Worm (Caenorhabditis elegans) whole organism, L2 larva: ENCODE data around the gene F49H12.2.
A peak's percentile ranks its signal among the peaks of the same experiment; 100 is the strongest.

Experiments used
- C34F6.9 ChIP-seq: fragments of 150-350 bp; optimal IDR thresholded peaks from 2 replicates; lab custom pipeline; 2014; ENCODE audit warnings: missing biosample characterization, missing genetic modification characterization
- F13H6.1 ChIP-seq: sonication (generic microtip); optimal IDR thresholded peaks from 2 replicates; lab custom pipeline; 2016; ENCODE audit warnings: missing genetic modification characterization, missing compliant biosample characterization
- R02D3.7 ChIP-seq: fragments of 150-350 bp; optimal IDR thresholded peaks from 2 replicates; lab custom pipeline; 2014; ENCODE audit warnings: missing biosample characterization, missing genetic modification characterization
- Y55F3AM.14 ChIP-seq: fragments of 200-800 bp; sonication (Bioruptor generic); optimal IDR thresholded peaks from 2 replicates; lab custom pipeline; 2018; ENCODE audit warnings: mild to moderate bottlenecking, missing genetic modification characterization, missing compliant biosample characterization
- alr-1 ChIP-seq: fragments of 150-350 bp; optimal IDR thresholded peaks from 2 replicates; lab custom pipeline; 2014; ENCODE audit warnings: missing biosample characterization, missing genetic modification characterization
- aly-2 ChIP-seq: fragments of 150-350 bp; optimal IDR thresholded peaks from 2 replicates; lab custom pipeline; 2014; ENCODE audit warnings: missing biosample characterization, missing genetic modification characterization
- ama-1 ChIP-seq: fragments of 150-350 bp; optimal IDR thresholded peaks from 2 replicates; lab custom pipeline; 2018; ENCODE audit warnings: inconsistent platforms
- ceh-16 ChIP-seq: fragments of 150-350 bp; optimal IDR thresholded peaks from 2 replicates; lab custom pipeline; 2014; ENCODE audit warnings: missing biosample characterization, missing genetic modification characterization
- crh-2 ChIP-seq: sonication (generic microtip); optimal IDR thresholded peaks from 2 replicates; lab custom pipeline; 2017; ENCODE audit warnings: missing biosample characterization, missing genetic modification characterization
- dmd-4 ChIP-seq: sonication (generic microtip); optimal IDR thresholded peaks from 2 replicates; lab custom pipeline; 2017; ENCODE audit warnings: missing biosample characterization, missing genetic modification characterization
- egl-27 ChIP-seq: sonication (generic microtip); optimal IDR thresholded peaks from 3 replicates; lab custom pipeline; 2017; ENCODE audit warnings: missing biosample characterization, missing genetic modification reagents, missing genetic modification characterization
- fos-1 ChIP-seq: fragments of 150-350 bp; optimal IDR thresholded peaks from 2 replicates; lab custom pipeline; 2014; ENCODE audit warnings: missing biosample characterization, missing genetic modification characterization
- gmeb-1 ChIP-seq: fragments of 150-350 bp; optimal IDR thresholded peaks from 2 replicates; lab custom pipeline; 2014; ENCODE audit warnings: missing biosample characterization, missing genetic modification characterization
- lin-11 ChIP-seq: fragments of 150-350 bp; sonication (generic microtip); optimal IDR thresholded peaks from 2 replicates; lab custom pipeline; 2014; ENCODE audit warnings: missing biosample characterization, missing genetic modification characterization, inconsistent platforms, mixed read lengths
- lin-13 ChIP-seq: fragments of 150-350 bp; optimal IDR thresholded peaks from 2 replicates; lab custom pipeline; 2014; ENCODE audit warnings: missing biosample characterization, missing genetic modification reagents, missing genetic modification characterization
- lin-39 ChIP-seq: fragments of 150-350 bp; optimal IDR thresholded peaks from 2 replicates; lab custom pipeline; 2014; ENCODE audit warnings: missing biosample characterization, missing genetic modification reagents, missing genetic modification characterization
- lsy-2 ChIP-seq, 2 experiments: fragments of 150-350 bp in 1 of 2; sonication (generic microtip) in 1 of 2; optimal IDR thresholded peaks; 2 replicates each; lab custom pipeline; 2014 to 2017; ENCODE audit warnings: missing biosample characterization in 2 of 2, missing genetic modification characterization in 2 of 2
- mbf-1 ChIP-seq: sonication (generic microtip); optimal IDR thresholded peaks from 2 replicates; lab custom pipeline; 2017; ENCODE audit warnings: missing biosample characterization, missing genetic modification characterization
- mdl-1 ChIP-seq, 2 experiments: fragments of 150-350 bp in 1 of 2; sonication (generic microtip) in 1 of 2; optimal IDR thresholded peaks; 2 replicates each; lab custom pipeline; 2017; ENCODE audit warnings: missing biosample characterization in 2 of 2, missing genetic modification characterization in 2 of 2
- nhr-129 ChIP-seq: fragments of 150-350 bp; optimal IDR thresholded peaks from 2 replicates; lab custom pipeline; 2014; ENCODE audit warnings: missing biosample characterization, missing genetic modification characterization
- nhr-21 ChIP-seq: fragments of 150-350 bp; optimal IDR thresholded peaks from 2 replicates; lab custom pipeline; 2014; ENCODE audit warnings: missing biosample characterization, missing genetic modification characterization
- nhr-6 ChIP-seq: fragments of 150-350 bp; optimal IDR thresholded peaks from 2 replicates; lab custom pipeline; 2014; ENCODE audit warnings: missing biosample characterization, missing genetic modification characterization
- nhr-77 ChIP-seq: fragments of 150-350 bp; optimal IDR thresholded peaks from 2 replicates; lab custom pipeline; 2014; ENCODE audit warnings: missing biosample characterization, missing genetic modification characterization
- skn-1 ChIP-seq: sonication (generic microtip); optimal IDR thresholded peaks from 2 replicates; lab custom pipeline; 2017; ENCODE audit warnings: missing biosample characterization, missing genetic modification characterization
- sma-3 ChIP-seq: sonication (generic microtip); optimal IDR thresholded peaks from 2 replicates; lab custom pipeline; 2016; ENCODE audit warnings: missing genetic modification reagents, missing genetic modification characterization, missing compliant biosample characterization
- sma-9 ChIP-seq, 2 experiments: fragments of 150-350 bp in 1 of 2; sonication (generic microtip) in 1 of 2; optimal IDR thresholded peaks; 2 replicates each; lab custom pipeline; 2014 to 2016; ENCODE audit warnings: missing genetic modification characterization in 2 of 2, mild to moderate bottlenecking in 1 of 2, missing biosample characterization in 1 of 2, missing compliant biosample characterization in 1 of 2, missing genetic modification reagents in 1 of 2, moderate library complexity in 1 of 2
- snpc-4 ChIP-seq: fragments of 150-350 bp; optimal IDR thresholded peaks from 2 replicates; lab custom pipeline; 2014; ENCODE audit warnings: missing biosample characterization, missing genetic modification characterization
- unc-55 ChIP-seq: fragments of 150-350 bp; sonication (generic microtip); optimal IDR thresholded peaks from 3 replicates; lab custom pipeline; 2014; ENCODE audit warnings: missing biosample characterization, missing genetic modification reagents, missing genetic modification characterization
- unc-62 ChIP-seq: fragments of 150-350 bp; optimal IDR thresholded peaks from 2 replicates; lab custom pipeline; 2014; ENCODE audit warnings: missing biosample characterization, missing genetic modification reagents, missing genetic modification characterization
- zag-1 ChIP-seq: fragments of 150-350 bp; optimal IDR thresholded peaks from 2 replicates; lab custom pipeline; 2014; ENCODE audit warnings: missing biosample characterization, missing genetic modification characterization
- ztf-1 ChIP-seq: fragments of 200-800 bp; sonication (Bioruptor generic); conservative IDR thresholded peaks from 2 replicates; pipeline ENCODE4 v1.3.6; 2022; ENCODE audit warnings: missing genetic modification characterization, missing compliant biosample characterization
- ztf-11 ChIP-seq: sonication (generic microtip); optimal IDR thresholded peaks from 2 replicates; lab custom pipeline; 2017; ENCODE audit warnings: missing biosample characterization, missing genetic modification characterization
- ztf-4 ChIP-seq: fragments of 150-350 bp; optimal IDR thresholded peaks from 2 replicates; lab custom pipeline; 2014; ENCODE audit warnings: missing biosample characterization, missing genetic modification characterization

F49H12.2 gene

ce11 chrX:2084988-2085387 is at the start of gene F49H12.2:
F49H12.2 (plus strand) TSS chrX:2085288.
- TF ChIP-seq lsy-2 (tag; optimal IDR thresholded peaks at IDR 0.05; lab: Kevin White, UChicago): no peak
- no peak for TF ChIP-seq ztf-11 (tag; lab: Kevin White, UChicago)
- TF ChIP-seq ama-1 (lab: Kevin White, UChicago): no peak
- TF ChIP-seq nhr-77: no peak
- TF ChIP-seq C34F6.9: no peak
- TF ChIP-seq lin-39 (tag; lab: Kevin White, UChicago): no peak
- TF ChIP-seq Y55F3AM.14: no peak
- TF ChIP-seq unc-55 (GFP tag; lab: Kevin White, UChicago): no peak
- no peak for TF ChIP-seq aly-2 (tag; lab: Kevin White, UChicago)
- no peak for TF ChIP-seq ceh-16 (tag; lab: Kevin White, UChicago)
- TF ChIP-seq mbf-1 (tag; lab: Kevin White, UChicago): no peak
- no peak for TF ChIP-seq egl-27
- TF ChIP-seq zag-1 (tag; lab: Kevin White, UChicago): no peak
- TF ChIP-seq skn-1: no peak

- TF ChIP-seq lsy-2 (tag; optimal IDR thresholded peaks at IDR 0.05; lab: Kevin White, UChicago): no peak
- no peak for TF ChIP-seq sma-9 (GFP tag; optimal IDR thresholded peaks at IDR 0.05; lab: Kevin White, UChicago)
- no peak for TF ChIP-seq sma-9 (tag; optimal IDR thresholded peaks at IDR 0.05; lab: Kevin White, UChicago)
- TF ChIP-seq aly-2 (tag; lab: Kevin White, UChicago): no peak
- TF ChIP-seq snpc-4: no peak
- no peak for TF ChIP-seq gmeb-1 (tag; lab: Kevin White, UChicago)
- no peak for TF ChIP-seq nhr-21 (tag; lab: Kevin White, UChicago)
These were observed 45.7 kb upstream of the F49H12.2 start, which contains the start of gene smex-2 for ce11 chrX:2039358-2039757. smex-2 (minus strand) TSS chrX:2039458.

ce11 chrX:2040877-2041276 is 44.2 kb upstream of the F49H12.2 start:
- peak; percentile 68 for TF ChIP-seq ceh-16 (tag; lab: Kevin White, UChicago)
- no peak for TF ChIP-seq ama-1 (lab: Kevin White, UChicago)

- TF ChIP-seq unc-62 (GFP tag; lab: Kevin White, UChicago) (no peak), ztf-4 (no peak), nhr-77 (no peak), crh-2 (tag; lab: Kevin White, UChicago) (no peak), ama-1 (lab: Kevin White, UChicago) (no peak), zag-1 (tag; lab: Kevin White, UChicago) (no peak), ceh-16 (tag; lab: Kevin White, UChicago) (peak; percentile 17)
These were observed 43.5 kb upstream of the F49H12.2 start for ce11 chrX:2041448-2042138.

- TF ChIP-seq nhr-21 (tag; lab: Kevin White, UChicago): no peak
- no peak for TF ChIP-seq nhr-77
- no peak for TF ChIP-seq ztf-1
These were observed 42.5 kb upstream of the F49H12.2 start for ce11 chrX:2042621-2043020.

- TF ChIP-seq lin-11 (tag; lab: Kevin White, UChicago): peak; percentile 7
- peak; percentile 35 for TF ChIP-seq nhr-129
- TF ChIP-seq Y55F3AM.14: peak; percentile 13
- TF ChIP-seq ztf-1: no peak
- no peak for TF ChIP-seq R02D3.7 (tag; lab: Kevin White, UChicago)
These were observed 41.9 kb upstream of the F49H12.2 start for ce11 chrX:2043224-2043623.

- TF ChIP-seq nhr-129 (no peak), skn-1 (no peak), lin-13 (GFP tag; lab: Kevin White, UChicago) (no peak), snpc-4 (no peak), fos-1 (tag; lab: Kevin White, UChicago) (no peak), ama-1 (lab: Kevin White, UChicago) (no peak), nhr-6 (no peak), zag-1 (tag; lab: Kevin White, UChicago) (no peak), nhr-77 (no peak), lsy-2 (tag; optimal IDR thresholded peaks at IDR 0.05; lab: Kevin White, UChicago) (no peak), sma-3 (no peak), ztf-11 (tag; lab: Kevin White, UChicago) (no peak), dmd-4 (tag; lab: Kevin White, UChicago) (no peak), unc-62 (GFP tag; lab: Kevin White, UChicago) (no peak), mdl-1 (tag; optimal IDR thresholded peaks at IDR 0.05; lab: Kevin White, UChicago) (no peak), F13H6.1 (tag; lab: Kevin White, UChicago) (no peak), alr-1 (no peak), gmeb-1 (tag; lab: Kevin White, UChicago) (no peak), ztf-1 (no peak)
These were observed 40.4 kb upstream of the F49H12.2 start for ce11 chrX:2044541-2045168.
